Fruit fly (Drosophila melanogaster) whole organism, embryonic: ENCODE data around the gene hook.
A peak's percentile ranks its signal among the peaks of the same experiment; 100 is the strongest.

ENCODE experiments used
- Ada2b ChIP-seq: fragments of 200-800 bp; sonication (Bioruptor generic); IDR thresholded peaks from 2 replicates; pipeline ENCODE4 v1.3.6; 2022; ENCODE audit warnings: missing biosample characterization, missing genetic modification characterization
- CG10209 ChIP-seq: fragments of 200-800 bp; sonication (Bioruptor generic); optimal IDR thresholded peaks from 3 replicates; lab custom pipeline; 2017; ENCODE audit warnings: missing biosample characterization, mild to moderate bottlenecking, missing genetic modification characterization, missing genetic modification reagents
- CG14014 ChIP-seq: fragments of 200-800 bp; sonication (Bioruptor generic); IDR thresholded peaks from 2 replicates; pipeline ENCODE4 v1.3.6; 2022; ENCODE audit warnings: missing biosample characterization, missing genetic modification characterization
- CG14965 ChIP-seq: fragments of 200-800 bp; sonication (Bioruptor generic); optimal IDR thresholded peaks from 2 replicates; lab custom pipeline; 2016; ENCODE audit warnings: missing biosample characterization, missing genetic modification characterization, borderline replicate concordance
- CG1529 ChIP-seq: fragments of 200-800 bp; sonication (Bioruptor generic); optimal IDR thresholded peaks from 3 replicates; lab custom pipeline; 2018; ENCODE audit warnings: missing biosample characterization, missing genetic modification characterization
- CG15479 ChIP-seq: fragments of 200-800 bp; sonication (Bioruptor generic); optimal IDR thresholded peaks from 3 replicates; lab custom pipeline; 2019; ENCODE audit warnings: missing biosample characterization, mild to moderate bottlenecking, missing genetic modification characterization, moderate library complexity
- CG17361 ChIP-seq: fragments of 200-800 bp; sonication (Bioruptor generic); IDR thresholded peaks from 3 replicates; pipeline ENCODE4 v1.3.6; 2022; ENCODE audit warnings: missing biosample characterization, missing genetic modification characterization
- CG17568 ChIP-seq: fragments of 200-800 bp; sonication (Bioruptor generic); optimal IDR thresholded peaks from 2 replicates; lab custom pipeline; 2018; ENCODE audit warnings: missing biosample characterization, mild to moderate bottlenecking, missing genetic modification characterization, moderate library complexity
- CG1792 ChIP-seq: fragments of 200-800 bp; sonication (Bioruptor generic); optimal IDR thresholded peaks from 2 replicates; lab custom pipeline; 2016; ENCODE audit warnings: missing biosample characterization, missing genetic modification characterization
- CG18011 ChIP-seq: fragments of 200-800 bp; sonication (Bioruptor generic); optimal IDR thresholded peaks from 2 replicates; lab custom pipeline; 2017; ENCODE audit warnings: missing biosample characterization, missing genetic modification characterization, mild to moderate bottlenecking, moderate library complexity, missing genotype
- CG30431 ChIP-seq: fragments of 200-800 bp; sonication (Bioruptor generic); optimal IDR thresholded peaks from 2 replicates; lab custom pipeline; 2017; ENCODE audit warnings: missing biosample characterization, missing genetic modification characterization
- CG32772 ChIP-seq: fragments of 200-800 bp; sonication (Bioruptor generic); IDR thresholded peaks from 2 replicates; pipeline ENCODE4 v1.3.6; 2022; ENCODE audit warnings: missing biosample characterization, missing genetic modification characterization
- CG42726 ChIP-seq: fragments of 200-800 bp; sonication (Bioruptor generic); IDR thresholded peaks from 2 replicates; pipeline ENCODE4 v1.3.6; 2022; ENCODE audit warnings: missing biosample characterization, missing genetic modification characterization; ENCODE audit not compliant: partially characterized antibody
- CG4328 ChIP-seq: fragments of 200-800 bp; sonication (Bioruptor generic); optimal IDR thresholded peaks from 3 replicates; lab custom pipeline; 2017; ENCODE audit warnings: missing biosample characterization, missing genetic modification reagents, missing genetic modification characterization
- CG6272 ChIP-seq: fragments of 200-800 bp; sonication (Bioruptor generic); IDR thresholded peaks from 2 replicates; pipeline ENCODE4 v1.3.6; 2022; ENCODE audit warnings: missing biosample characterization, missing genetic modification characterization
- CG6654 ChIP-seq: fragments of 200-800 bp; sonication (Bioruptor generic); optimal IDR thresholded peaks from 2 replicates; lab custom pipeline; 2017; ENCODE audit warnings: missing biosample characterization, mild to moderate bottlenecking, missing genetic modification characterization
- CG7556 ChIP-seq: fragments of 200-800 bp; sonication (Bioruptor generic); optimal IDR thresholded peaks from 2 replicates; lab custom pipeline; 2017; ENCODE audit warnings: missing biosample characterization, mild to moderate bottlenecking, missing genetic modification characterization
- CG8765 ChIP-seq: fragments of 200-800 bp; sonication (Bioruptor generic); IDR thresholded peaks from 2 replicates; pipeline ENCODE4 v1.3.6; 2022; ENCODE audit warnings: missing biosample characterization, missing genetic modification characterization
- Dp ChIP-seq: fragments of 200-800 bp; sonication (Bioruptor generic); optimal IDR thresholded peaks from 2 replicates; lab custom pipeline; 2018; ENCODE audit warnings: missing biosample characterization, mild to moderate bottlenecking, missing genetic modification characterization, moderate library complexity
- Gsc ChIP-seq: fragments of 200-800 bp; sonication (Bioruptor generic); IDR thresholded peaks from 2 replicates; pipeline ENCODE4 v1.3.6; 2022; ENCODE audit warnings: missing biosample characterization, missing genetic modification characterization
- Hey ChIP-seq: fragments of 200-800 bp; sonication (Bioruptor generic); optimal IDR thresholded peaks from 3 replicates; lab custom pipeline; 2018; ENCODE audit warnings: missing biosample characterization, mild to moderate bottlenecking, missing genetic modification characterization
- HmgZ ChIP-seq: fragments of 200-800 bp; sonication (Bioruptor generic); optimal IDR thresholded peaks from 2 replicates; lab custom pipeline; 2018; ENCODE audit warnings: missing biosample characterization, mild to moderate bottlenecking, missing genetic modification characterization
- MBD-R2 ChIP-seq: fragments of 200-800 bp; sonication (Bioruptor generic); IDR thresholded peaks from 2 replicates; pipeline ENCODE4 v1.3.6; 2022; ENCODE audit warnings: missing biosample characterization, missing genetic modification characterization
- Mes4 ChIP-seq: fragments of 200-800 bp; sonication (Bioruptor generic); optimal IDR thresholded peaks from 2 replicates; lab custom pipeline; 2016; ENCODE audit warnings: missing biosample characterization, missing genetic modification characterization
- Neu2 ChIP-seq: fragments of 200-800 bp; sonication (Bioruptor generic); optimal IDR thresholded peaks from 3 replicates; lab custom pipeline; 2016; ENCODE audit warnings: missing biosample characterization, missing genetic modification characterization, borderline replicate concordance
- Oli ChIP-seq: fragments of 200-800 bp; sonication (Bioruptor generic); optimal IDR thresholded peaks from 2 replicates; lab custom pipeline; 2018; ENCODE audit warnings: missing biosample characterization, mild to moderate bottlenecking, missing genetic modification characterization, moderate library complexity
- PHDP ChIP-seq: fragments of 200-800 bp; sonication (Bioruptor generic); optimal IDR thresholded peaks from 3 replicates; lab custom pipeline; 2018; ENCODE audit warnings: missing biosample characterization, mild to moderate bottlenecking, missing genetic modification characterization, moderate library complexity
- Poxn ChIP-seq: fragments of 200-800 bp; sonication (Bioruptor generic); IDR thresholded peaks from 2 replicates; pipeline ENCODE4 v1.3.6; 2022; ENCODE audit warnings: missing biosample characterization, missing genetic modification characterization
- Rfx ChIP-seq: fragments of 200-800 bp; sonication (Bioruptor generic); IDR thresholded peaks from 2 replicates; pipeline ENCODE4 v1.3.6; 2022; ENCODE audit warnings: missing biosample characterization, missing genetic modification characterization
- ac ChIP-seq: fragments of 200-800 bp; sonication (Bioruptor generic); optimal IDR thresholded peaks from 3 replicates; lab custom pipeline; 2017; ENCODE audit warnings: missing biosample characterization, mild to moderate bottlenecking, missing genetic modification characterization
- amos ChIP-seq: fragments of 200-800 bp; sonication (Bioruptor generic); IDR thresholded peaks from 2 replicates; pipeline ENCODE4 v1.3.6; 2022; ENCODE audit warnings: missing biosample characterization, missing genetic modification characterization; ENCODE audit not compliant: partially characterized antibody
- br ChIP-seq: fragments of >200 bp; optimal IDR thresholded peaks from 2 replicates; lab custom pipeline; 2017
- btn ChIP-seq: fragments of 200-800 bp; sonication (Bioruptor generic); optimal IDR thresholded peaks from 2 replicates; lab custom pipeline; 2016; ENCODE audit warnings: missing biosample characterization, missing genetic modification characterization
- chinmo ChIP-seq: fragments of 200-800 bp; sonication (Bioruptor generic); IDR thresholded peaks from 4 replicates; pipeline ENCODE4 v1.3.6; 2022; ENCODE audit warnings: missing biosample characterization, missing genetic modification characterization; ENCODE audit not compliant: partially characterized antibody
- en ChIP-seq: fragments of 200-800 bp; sonication (Bioruptor generic); optimal IDR thresholded peaks from 2 replicates; lab custom pipeline; 2016; ENCODE audit warnings: missing biosample characterization, missing genetic modification characterization
- eve ChIP-seq, 2 experiments: fragments of >200 bp; optimal IDR thresholded peaks; 2 replicates each; lab custom pipeline; 2017; ENCODE audit warnings: missing biosample characterization in 2 of 2, missing genetic modification characterization in 2 of 2
- exex ChIP-seq: fragments of 200-800 bp; sonication (Bioruptor generic); optimal IDR thresholded peaks from 4 replicates; lab custom pipeline; 2018; ENCODE audit warnings: missing biosample characterization, mild to moderate bottlenecking, missing genetic modification characterization, moderate library complexity
- ham ChIP-seq: fragments of 200-800 bp; sonication (Bioruptor generic); IDR thresholded peaks from 2 replicates; pipeline ENCODE4 v1.3.6; 2022; ENCODE audit warnings: missing biosample characterization, missing genetic modification characterization
- jigr1 ChIP-seq: fragments of 200-800 bp; sonication (Bioruptor generic); IDR thresholded peaks from 3 replicates; pipeline ENCODE4 v1.3.6; 2022; ENCODE audit warnings: missing biosample characterization, missing genetic modification characterization
- ken ChIP-seq: fragments of 200-800 bp; sonication (Bioruptor generic); IDR thresholded peaks from 3 replicates; pipeline ENCODE4 v1.3.6; 2022; ENCODE audit warnings: missing biosample characterization, missing genetic modification characterization
- mam ChIP-seq: fragments of 200-800 bp; sonication (Bioruptor generic); optimal IDR thresholded peaks from 3 replicates; lab custom pipeline; 2016; ENCODE audit warnings: missing biosample characterization, missing genetic modification characterization
- nerfin-2 ChIP-seq: fragments of 200-800 bp; sonication (Bioruptor generic); IDR thresholded peaks from 2 replicates; pipeline ENCODE4 v1.3.6; 2022; ENCODE audit warnings: missing biosample characterization, missing genetic modification characterization; ENCODE audit not compliant: partially characterized antibody
- p53 ChIP-seq: fragments of 200-800 bp; sonication (Bioruptor generic); optimal IDR thresholded peaks from 2 replicates; lab custom pipeline; 2016; ENCODE audit warnings: missing biosample characterization, missing genetic modification characterization
- pros ChIP-seq: fragments of 200-800 bp; sonication (Bioruptor generic); optimal IDR thresholded peaks from 3 replicates; lab custom pipeline; 2019; ENCODE audit warnings: missing biosample characterization, mild to moderate bottlenecking, missing genetic modification characterization, moderate library complexity
- pzg ChIP-seq: fragments of 200-800 bp; sonication (Bioruptor generic); optimal IDR thresholded peaks from 3 replicates; lab custom pipeline; 2018; ENCODE audit warnings: missing biosample characterization, mild to moderate bottlenecking, missing genetic modification characterization, moderate library complexity
- rib ChIP-seq: fragments of 200-800 bp; sonication (Bioruptor generic); IDR thresholded peaks from 2 replicates; pipeline ENCODE4 v1.3.6; 2022; ENCODE audit warnings: missing biosample characterization, missing genetic modification characterization
- sisA ChIP-seq: fragments of 200-800 bp; sonication (Bioruptor generic); IDR thresholded peaks from 2 replicates; pipeline ENCODE4 v1.3.6; 2022; ENCODE audit warnings: missing biosample characterization, missing genetic modification characterization
- tio ChIP-seq: fragments of 200-800 bp; sonication (Bioruptor generic); optimal IDR thresholded peaks from 2 replicates; lab custom pipeline; 2017; ENCODE audit warnings: missing biosample characterization, missing genetic modification characterization, inconsistent platforms
- tx ChIP-seq: fragments of 200-800 bp; sonication (Bioruptor generic); optimal IDR thresholded peaks from 2 replicates; lab custom pipeline; 2016; ENCODE audit warnings: missing biosample characterization, missing genetic modification characterization
- unc-4 ChIP-seq: fragments of 200-800 bp; sonication (Bioruptor generic); IDR thresholded peaks from 2 replicates; pipeline ENCODE4 v1.3.6; 2022; ENCODE audit warnings: missing biosample characterization, missing genetic modification characterization; ENCODE audit not compliant: partially characterized antibody
- wor ChIP-seq: fragments of 200-800 bp; sonication (Bioruptor generic); IDR thresholded peaks from 2 replicates; pipeline ENCODE4 v1.3.6; 2022; ENCODE audit warnings: missing biosample characterization, missing genetic modification characterization
- zen ChIP-seq: fragments of 200-800 bp; sonication (Bioruptor generic); optimal IDR thresholded peaks from 3 replicates; lab custom pipeline; 2018; ENCODE audit warnings: missing biosample characterization, mild to moderate bottlenecking, missing genetic modification characterization, moderate library complexity

The hook gene

dm6 chr2L:19041590-19041989 lies 8.3 kb upstream of the hook start, which contains the start of gene Catsup:
Catsup (plus strand) TSS chr2L:19041862.
- TF ChIP-seq CG14965 (GFP tag; lab: Kevin White, UChicago) = no peak
- peak; percentile 21 for TF ChIP-seq Dp
- TF ChIP-seq CG17361 (GFP tag; lab: Robert Waterston, UW) = no peak
- peak; percentile 59 for TF ChIP-seq amos (GFP tag; lab: Robert Waterston, UW)
- TF ChIP-seq rib (GFP tag; lab: Robert Waterston, UW) = no peak
- no peak for TF ChIP-seq CG17568 (GFP tag; lab: Kevin White, UChicago)
- no peak for TF ChIP-seq Hey (tag; lab: Kevin White, UChicago)
- no peak for TF ChIP-seq Poxn (GFP tag; lab: Robert Waterston, UW)
- TF ChIP-seq chinmo (GFP tag; lab: Robert Waterston, UW) = no peak
- no peak for TF ChIP-seq jigr1 (GFP tag; lab: Robert Waterston, UW)
- TF ChIP-seq pros (GFP tag; lab: Kevin White, UChicago) = no peak
- TF ChIP-seq MBD-R2 = peak; percentile 71
- no peak for TF ChIP-seq en
- TF ChIP-seq wor = no peak
- no peak for TF ChIP-seq zen
- TF ChIP-seq Neu2 (GFP tag; lab: Kevin White, UChicago) = no peak
- no peak for TF ChIP-seq CG8765 (GFP tag; lab: Robert Waterston, UW)
- no peak for TF ChIP-seq CG1529 (GFP tag; lab: Kevin White, UChicago)
- no peak for TF ChIP-seq CG18011 (GFP tag; lab: Kevin White, UChicago)
- TF ChIP-seq tx (GFP tag; lab: Kevin White, UChicago) = no peak
- no peak for TF ChIP-seq ken (GFP tag; lab: Robert Waterston, UW)
- no peak for TF ChIP-seq CG7556
- TF ChIP-seq sisA (GFP tag; lab: Robert Waterston, UW) = no peak
- TF ChIP-seq eve (GFP tag; optimal IDR thresholded peaks at IDR 0.05; lab: Kevin White, UChicago) = no peak
- TF ChIP-seq CG15479 (GFP tag; lab: Kevin White, UChicago) = no peak
- TF ChIP-seq ham (GFP tag; lab: Robert Waterston, UW) = no peak
- TF ChIP-seq ac (GFP tag; lab: Kevin White, UChicago) = no peak
- no peak for TF ChIP-seq CG6654 (GFP tag; lab: Kevin White, UChicago)
- TF ChIP-seq btn = no peak
- TF ChIP-seq CG6272 (GFP tag; lab: Robert Waterston, UW) = no peak
- TF ChIP-seq CG1792 (GFP tag; lab: Kevin White, UChicago) = no peak
- TF ChIP-seq HmgZ (tag; lab: Kevin White, UChicago) = peak; percentile 12
- TF ChIP-seq CG10209 (GFP tag; lab: Kevin White, UChicago) = no peak
- TF ChIP-seq Rfx (GFP tag; lab: Robert Waterston, UW) = no peak
- no peak for TF ChIP-seq PHDP
- TF ChIP-seq exex = no peak
- no peak for TF ChIP-seq mam (GFP tag; lab: Kevin White, UChicago)
- peak; percentile 56; the same call in 1 of the 2 replicates for TF ChIP-seq nerfin-2
- TF ChIP-seq Ada2b (GFP tag; lab: Robert Waterston, UW) = no peak
- peak; percentile 29 for TF ChIP-seq pzg (GFP tag; lab: Kevin White, UChicago)
- no peak for TF ChIP-seq CG42726 (GFP tag; lab: Robert Waterston, UW)
- no peak for TF ChIP-seq p53 (GFP tag; lab: Kevin White, UChicago)
- TF ChIP-seq CG30431 (GFP tag; lab: Kevin White, UChicago) = no peak
- TF ChIP-seq Mes4 (GFP tag; lab: Kevin White, UChicago) = no peak
- no peak for TF ChIP-seq tio (GFP tag; lab: Kevin White, UChicago)
- TF ChIP-seq CG4328 = no peak
- TF ChIP-seq CG32772 (GFP tag; lab: Robert Waterston, UW) = no peak
- no peak for TF ChIP-seq br (lab: Kevin White, UChicago)
- no peak for TF ChIP-seq Gsc (GFP tag; lab: Robert Waterston, UW)
- TF ChIP-seq Oli (tag; lab: Kevin White, UChicago) = no peak
- no peak for TF ChIP-seq CG14014 (GFP tag; lab: Robert Waterston, UW)
- peak; percentile 70 for TF ChIP-seq unc-4 (GFP tag; lab: Robert Waterston, UW)
